Fruit fly (Drosophila melanogaster) Kc167 (cell line): ENCODE results near the gene CG1638.

Experiments
- Myc ChIP-seq: fragments of >200 bp; optimal IDR thresholded peaks from 2 replicates; lab custom pipeline; 2017; ENCODE audit warnings: missing external identifiers
- Sin3A ChIP-seq: fragments of >200 bp; optimal IDR thresholded peaks from 2 replicates; lab custom pipeline; 2018; ENCODE audit warnings: missing external identifiers
- h ChIP-seq: fragments of >200 bp; optimal IDR thresholded peaks from 3 replicates; lab custom pipeline; 2018; ENCODE audit warnings: missing external identifiers
- insv ChIP-seq: fragments of >200 bp; optimal IDR thresholded peaks from 3 replicates; lab custom pipeline; 2018; ENCODE audit warnings: missing external identifiers
- psq ChIP-seq: fragments of >200 bp; optimal IDR thresholded peaks from 2 replicates; lab custom pipeline; 2017; ENCODE audit warnings: missing external identifiers
- ttk ChIP-seq: sonication (Bioruptor generic); optimal IDR thresholded peaks from 2 replicates; lab custom pipeline; 2017; ENCODE audit warnings: missing external identifiers

Gene CG1638

DNA sequence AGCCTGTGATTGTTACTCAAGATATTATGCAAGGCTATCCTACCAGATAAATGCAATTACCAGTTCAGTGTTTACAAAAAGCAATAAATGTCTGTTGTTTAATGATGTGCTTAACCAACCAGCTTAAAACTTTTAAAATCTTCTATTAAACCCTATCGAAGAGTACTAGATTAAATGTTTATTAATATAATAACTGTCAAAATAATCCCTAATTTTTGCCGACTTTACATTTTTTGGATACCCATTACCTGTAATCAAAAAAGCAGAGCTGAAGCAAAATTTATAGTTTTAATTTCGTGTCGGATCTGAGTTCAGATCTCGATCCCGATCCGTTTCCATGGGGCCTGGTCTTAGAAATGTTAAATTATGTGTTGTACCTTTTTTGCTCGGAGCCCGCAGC is at the start of gene CG1638:
Gene CG1638 (plus strand): TSS at position 301 of the 400 bp plus-strand sequence.
- no peak for TF ChIP-seq psq
- no peak for TF ChIP-seq Myc (lab: Kevin White, UChicago)
- no peak for TF ChIP-seq ttk (lab: Kevin White, UChicago)
- no peak for TF ChIP-seq h (lab: Kevin White, UChicago)
- no peak for TF ChIP-seq Sin3A
- TF ChIP-seq insv, result no peak

DNA sequence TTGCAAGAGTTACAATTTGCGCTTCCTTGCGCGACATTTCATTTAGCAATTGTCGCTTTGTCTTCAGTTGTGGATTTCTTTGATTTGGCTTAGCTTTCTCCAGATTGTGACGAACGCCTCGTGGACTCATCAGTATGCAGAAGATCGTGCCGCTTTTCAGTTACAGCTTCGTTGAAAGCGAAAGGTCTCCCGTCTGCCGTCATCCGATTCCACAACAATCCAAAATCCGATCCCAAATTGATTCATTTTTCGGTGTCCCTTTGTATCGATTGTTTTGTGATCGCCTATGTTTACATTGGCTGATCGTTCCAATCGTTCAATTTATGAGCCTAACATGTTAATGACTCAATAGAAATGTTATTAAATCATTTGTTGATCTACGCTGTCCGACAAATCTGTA is 48.5 kb upstream of the CG1638 start:
- TF ChIP-seq insv (no peak), psq (no peak)

dm6 chr3R:31542721-31543120 is 47.7 kb upstream of the CG1638 start, which contains the start of gene nyo:
Gene nyo (plus strand): TSS chr3R:31543032.
- no peak for TF ChIP-seq h (lab: Kevin White, UChicago)
- no peak for TF ChIP-seq insv
- no peak for TF ChIP-seq ttk (lab: Kevin White, UChicago)
- no peak for TF ChIP-seq psq
- TF ChIP-seq Sin3A, result no peak
- no peak for TF ChIP-seq Myc (lab: Kevin White, UChicago)

- TF ChIP-seq psq (no peak), insv (no peak), ttk (lab: Kevin White, UChicago) (no peak), h (lab: Kevin White, UChicago) (no peak), Sin3A (no peak), Myc (lab: Kevin White, UChicago) (no peak)
Observed at dm6 chr3R:31548766-31549510, 41.4 kb upstream of the CG1638 start.

DNA sequence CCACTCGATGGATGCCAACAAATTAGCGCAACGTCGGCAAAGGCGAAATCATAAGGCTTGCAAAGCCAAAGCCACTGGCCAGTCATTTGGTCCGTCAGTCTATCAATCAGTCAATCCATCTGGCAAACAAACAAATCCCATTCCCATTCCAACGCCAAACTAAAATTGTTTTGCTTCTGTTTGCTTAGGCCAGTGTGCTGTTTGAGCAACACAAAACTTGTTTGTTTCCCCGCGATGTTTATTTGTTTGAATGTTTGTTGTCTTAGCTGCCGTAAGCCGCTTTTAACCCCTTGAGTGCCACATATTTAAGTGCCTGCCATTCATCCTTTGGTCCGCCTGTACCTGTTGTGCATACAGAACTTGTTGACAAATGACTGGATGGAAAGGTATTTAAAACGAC is 39.5 kb upstream of the CG1638 start:
- no peak for TF ChIP-seq Myc (lab: Kevin White, UChicago)
- no peak for TF ChIP-seq insv
- no peak for TF ChIP-seq h (lab: Kevin White, UChicago)
- TF ChIP-seq Sin3A, result no peak
- no peak for TF ChIP-seq ttk (lab: Kevin White, UChicago)
- no peak for TF ChIP-seq psq

DNA sequence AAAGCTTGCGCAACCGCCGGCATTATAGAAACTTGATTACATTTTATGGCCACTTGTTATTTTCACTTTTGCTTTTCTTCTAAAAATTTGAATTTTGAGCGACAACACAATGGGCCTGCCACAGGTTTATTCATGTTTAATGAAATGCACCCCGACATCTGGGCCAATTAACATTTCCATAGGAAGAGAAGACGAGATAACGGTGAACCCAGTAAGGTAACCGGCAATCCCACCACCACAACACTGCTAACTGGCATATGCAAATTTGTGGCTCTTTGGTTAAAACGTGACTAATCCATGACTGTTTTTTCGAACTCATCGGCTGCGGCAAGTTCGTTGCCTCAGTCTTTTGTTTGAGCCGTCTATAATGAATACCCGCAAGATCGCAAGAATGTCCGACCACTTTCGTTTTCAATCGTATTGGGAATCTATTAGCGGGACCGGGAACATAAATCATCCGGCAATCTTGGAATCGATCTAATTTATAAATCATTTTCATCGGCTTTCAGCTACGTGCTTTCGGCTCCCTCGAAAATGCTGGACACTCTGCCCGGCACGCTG is 31.6 kb upstream of the CG1638 start:
- TF ChIP-seq insv (no peak), h (lab: Kevin White, UChicago) (no peak), ttk (lab: Kevin White, UChicago) (no peak), psq (no peak), Sin3A (no peak), Myc (lab: Kevin White, UChicago) (no peak)

dm6 chr3R:31559781-31560180 is 30.6 kb upstream of the CG1638 start:
- TF ChIP-seq ttk (lab: Kevin White, UChicago) (no peak), Sin3A (no peak), insv (no peak), psq (no peak), h (lab: Kevin White, UChicago) (no peak), Myc (lab: Kevin White, UChicago) (no peak)

dm6 chr3R:31564164-31564563 is 26.2 kb upstream of the CG1638 start:
- no peak for TF ChIP-seq insv
- no peak for TF ChIP-seq ttk (lab: Kevin White, UChicago)
- no peak for TF ChIP-seq psq
- no peak for TF ChIP-seq h (lab: Kevin White, UChicago)
- no peak for TF ChIP-seq Sin3A
- TF ChIP-seq Myc (lab: Kevin White, UChicago), result no peak

dm6 chr3R:31564588-31564987 is 25.8 kb upstream of the CG1638 start:
- no peak for TF ChIP-seq ttk (lab: Kevin White, UChicago)
- TF ChIP-seq Sin3A, result no peak
- TF ChIP-seq Myc (lab: Kevin White, UChicago), result no peak
- TF ChIP-seq insv, result no peak
- TF ChIP-seq h (lab: Kevin White, UChicago), result no peak
- no peak for TF ChIP-seq psq

DNA sequence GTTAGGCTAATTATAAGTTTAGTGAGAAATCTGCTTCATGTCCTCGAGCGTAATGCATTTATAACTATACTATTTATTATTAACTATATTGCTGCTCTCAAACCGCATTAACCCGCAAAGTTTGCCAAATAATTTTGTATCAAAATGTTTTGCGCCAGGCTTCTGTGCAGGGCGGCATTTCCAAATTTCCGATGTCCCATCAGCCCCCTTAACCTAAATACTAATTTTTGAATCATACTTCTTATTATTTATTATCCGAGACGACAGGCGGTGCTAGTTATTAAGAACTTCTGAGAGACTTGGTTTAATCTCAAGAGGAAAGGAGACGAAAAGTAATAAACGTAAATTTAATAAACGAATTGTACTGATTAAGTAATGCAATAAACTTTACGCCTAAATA is 24.6 kb upstream of the CG1638 start:
- no peak for TF ChIP-seq h (lab: Kevin White, UChicago)
- no peak for TF ChIP-seq ttk (lab: Kevin White, UChicago)
- TF ChIP-seq Myc (lab: Kevin White, UChicago), result no peak
- no peak for TF ChIP-seq psq

DNA sequence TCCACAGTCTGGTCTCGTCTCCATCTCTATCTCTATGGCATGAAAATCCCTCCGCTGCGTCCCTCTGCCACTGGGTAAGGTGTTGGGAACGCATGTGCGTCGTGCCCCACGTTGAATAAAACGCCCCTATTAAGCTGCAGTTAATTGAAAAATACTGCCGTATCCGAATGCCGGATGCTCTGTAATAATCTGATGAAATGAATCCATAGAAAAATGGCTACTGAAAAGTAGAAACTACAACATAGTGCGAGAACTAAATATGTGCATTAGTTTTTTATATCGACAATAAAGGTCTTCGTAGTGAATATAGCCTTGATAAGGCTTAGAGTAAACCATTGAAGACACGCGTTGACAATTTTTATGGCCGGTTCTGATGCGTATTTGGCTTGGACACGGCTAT is 23.6 kb upstream of the CG1638 start:
- TF ChIP-seq Sin3A (no peak), ttk (lab: Kevin White, UChicago) (no peak), psq (no peak), Myc (lab: Kevin White, UChicago) (no peak), insv (no peak), h (lab: Kevin White, UChicago) (no peak)

- TF ChIP-seq Myc (lab: Kevin White, UChicago), result no peak
- TF ChIP-seq ttk (lab: Kevin White, UChicago), result no peak
- no peak for TF ChIP-seq insv
- no peak for TF ChIP-seq psq
- TF ChIP-seq h (lab: Kevin White, UChicago), result no peak
- TF ChIP-seq Sin3A, result no peak
Observed at dm6 chr3R:31571885-31572292, 18.5 kb upstream of the CG1638 start, which contains the start of gene gammaCOP. Gene gammaCOP (plus strand): TSS chr3R:31572143.

DNA sequence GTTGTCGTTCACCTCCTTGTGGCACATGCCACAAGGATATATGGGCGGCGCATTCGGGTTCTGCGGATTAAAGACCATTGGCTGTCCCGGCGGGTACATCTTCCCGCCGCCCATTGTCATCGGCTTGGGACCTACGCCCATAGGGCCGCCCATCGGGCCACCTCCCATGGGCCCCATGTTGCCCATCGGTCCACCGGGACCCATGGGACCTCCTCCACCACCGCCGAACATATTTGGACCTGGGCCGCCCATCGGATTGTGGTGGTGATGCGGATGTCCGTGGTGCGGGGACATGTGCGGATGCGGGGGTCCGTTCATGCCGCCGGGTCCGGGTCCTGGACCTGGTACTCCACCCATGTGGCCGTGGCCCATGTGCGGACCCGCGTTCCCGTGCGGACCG is 13.0 kb upstream of the CG1638 start:
- TF ChIP-seq insv, result no peak
- TF ChIP-seq ttk (lab: Kevin White, UChicago), result no peak
